Worm (Caenorhabditis elegans): ENCODE data around the gene C31H2.3.
A peak's percentile ranks its signal among the peaks of the same experiment; 100 is the strongest.

Gene C31H2.3

DNA sequence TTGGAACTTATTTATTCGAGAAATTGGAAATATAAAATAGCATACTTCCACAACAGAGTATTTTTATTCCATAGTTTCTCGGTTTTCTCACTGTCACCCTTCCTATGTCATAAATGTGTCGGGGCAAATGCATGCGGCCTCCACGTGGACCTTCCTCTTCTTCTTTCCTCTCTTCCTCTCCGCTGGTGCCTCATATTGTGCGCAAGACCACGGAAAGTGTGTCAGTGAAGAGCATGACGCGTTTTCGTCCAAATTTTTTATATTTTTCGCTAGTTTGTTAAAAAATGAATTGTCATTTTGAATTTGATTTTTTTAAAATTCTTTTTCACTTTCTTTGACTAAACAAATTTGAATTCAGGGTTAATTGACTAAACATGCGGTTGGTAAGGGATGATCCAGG lies 10.9 kb upstream of the C31H2.3 start, which contains the start of gene mans-3 (continued):
- TF ChIP-seq lin-15B (tag; optimal IDR thresholded peaks at IDR 0.05): peak; percentile 73
- TF ChIP-seq unc-62 (GFP tag; optimal IDR thresholded peaks at IDR 0.05): peak; percentile 58
- peak; percentile 62 for TF ChIP-seq ceh-28 (tag; optimal IDR thresholded peaks at IDR 0.05)
- TF ChIP-seq nhr-67 (tag; optimal IDR thresholded peaks at IDR 0.05): no peak
- TF ChIP-seq nhr-28 (tag; optimal IDR thresholded peaks at IDR 0.05): peak; percentile 51
- TF ChIP-seq sea-2 (GFP tag; optimal IDR thresholded peaks at IDR 0.05): no peak
- TF ChIP-seq ceh-82 (tag; optimal IDR thresholded peaks at IDR 0.05): peak; percentile 33
- TF ChIP-seq mml-1 (tag; optimal IDR thresholded peaks at IDR 0.05): peak; percentile 93
- peak; percentile 65 for TF ChIP-seq R02D3.7 (tag; optimal IDR thresholded peaks at IDR 0.05)
- TF ChIP-seq mdl-1 (tag; optimal IDR thresholded peaks at IDR 0.05): peak; percentile 91
- TF ChIP-seq hmg-11 (tag; optimal IDR thresholded peaks at IDR 0.05): peak; percentile 91
- TF ChIP-seq skn-1 (tag; optimal IDR thresholded peaks at IDR 0.05): peak; percentile 76

DNA sequence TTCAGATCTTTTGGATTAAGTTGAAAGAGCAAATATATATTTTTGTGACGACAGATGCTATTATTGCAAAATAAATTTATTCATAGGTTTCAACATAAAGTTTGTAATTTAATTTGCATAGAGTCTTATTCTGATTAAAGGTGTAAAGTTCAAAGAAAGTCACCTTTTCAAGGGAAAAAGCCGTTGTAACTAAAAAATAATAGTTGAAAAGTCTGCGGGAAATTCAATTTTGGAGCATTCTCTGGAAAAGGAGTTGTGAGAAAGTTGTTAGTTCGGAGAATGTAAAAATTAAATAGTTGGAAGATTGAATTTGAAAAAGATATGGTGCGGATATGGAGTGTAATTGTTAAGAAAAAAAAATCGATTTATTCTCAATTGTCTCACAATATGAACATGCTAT lies 9.9 kb upstream of the C31H2.3 start:
- no peak for TF ChIP-seq nhr-25 (tag; optimal IDR thresholded peaks at IDR 0.05)
- TF ChIP-seq ama-1 (optimal IDR thresholded peaks at IDR 0.05): no peak
- TF ChIP-seq nhr-43 (tag; optimal IDR thresholded peaks at IDR 0.05; ENCODE audit: poor library complexity, severe bottlenecking): no peak
- TF ChIP-seq nhr-11 (tag; optimal IDR thresholded peaks at IDR 0.05): no peak
- no peak for TF ChIP-seq jun-1 (tag; optimal IDR thresholded peaks at IDR 0.05)
- no peak for TF ChIP-seq daf-12 (tag; optimal IDR thresholded peaks at IDR 0.05)
- no peak for TF ChIP-seq nfya-1 (tag; optimal IDR thresholded peaks at IDR 0.05; ENCODE audit: insufficient read depth)
- TF ChIP-seq snpc-4 (tag; optimal IDR thresholded peaks at IDR 0.05): no peak
- no peak for TF ChIP-seq skn-1 (tag; optimal IDR thresholded peaks at IDR 0.05)
- no peak for TF ChIP-seq lsy-12 (tag; optimal IDR thresholded peaks at IDR 0.05)
- no peak for TF ChIP-seq elt-3 (tag; optimal IDR thresholded peaks at IDR 0.05)
- TF ChIP-seq ZK546.5 (tag; optimal IDR thresholded peaks at IDR 0.05): no peak
- TF ChIP-seq fkh-10 (GFP tag; optimal IDR thresholded peaks at IDR 0.05): no peak
- no peak for TF ChIP-seq mdl-1 (tag; optimal IDR thresholded peaks at IDR 0.05)
- TF ChIP-seq fkh-2 (tag; optimal IDR thresholded peaks at IDR 0.05): no peak
- no peak for TF ChIP-seq mml-1 (tag; optimal IDR thresholded peaks at IDR 0.05)
- TF ChIP-seq ceh-28 (tag; optimal IDR thresholded peaks at IDR 0.05): no peak
- no peak for TF ChIP-seq lin-39 (tag; optimal IDR thresholded peaks at IDR 0.05)
- no peak for TF ChIP-seq hmg-11 (tag; optimal IDR thresholded peaks at IDR 0.05)

DNA sequence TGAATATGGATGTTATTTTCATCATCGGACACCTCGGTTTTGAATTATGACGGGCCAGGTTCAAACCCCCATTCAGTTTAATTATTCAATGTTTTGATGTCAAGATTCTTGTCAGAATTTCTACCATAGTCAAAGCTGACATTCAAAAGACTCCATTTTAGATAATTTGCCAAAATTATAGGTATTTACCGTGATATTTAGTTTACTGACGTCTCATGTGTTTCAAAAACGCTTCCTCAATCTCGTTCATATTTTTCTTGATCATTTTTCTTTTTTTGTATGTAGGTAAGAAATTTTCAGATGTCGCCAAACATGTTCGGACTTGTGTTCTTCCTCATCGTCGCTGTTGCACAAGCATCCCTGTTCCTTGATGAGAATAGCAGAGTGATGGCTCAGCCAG lies 8.6 kb upstream of the C31H2.3 start, which contains the start of gene EGAP5.1:
Gene EGAP5.1 (plus strand): TSS at position 301 of the 400 bp plus-strand sequence.
- no peak for TF ChIP-seq lin-15B (tag; optimal IDR thresholded peaks at IDR 0.05)
- no peak for TF ChIP-seq nhr-43 (tag; optimal IDR thresholded peaks at IDR 0.05; ENCODE audit: poor library complexity, severe bottlenecking)
- no peak for TF ChIP-seq nhr-67 (tag; optimal IDR thresholded peaks at IDR 0.05)
- no peak for TF ChIP-seq skn-1 (tag; optimal IDR thresholded peaks at IDR 0.05)
- no peak for TF ChIP-seq sea-2 (GFP tag; optimal IDR thresholded peaks at IDR 0.05)
- TF ChIP-seq daf-12 (tag; optimal IDR thresholded peaks at IDR 0.05): no peak
- TF ChIP-seq nhr-76 (tag; optimal IDR thresholded peaks at IDR 0.05): no peak
- no peak for TF ChIP-seq eor-1 (tag; optimal IDR thresholded peaks at IDR 0.05)

ce11 chrX:5159645-5160044 lies 5.5 kb upstream of the C31H2.3 start, which contains the start of gene C31H2.4:
Gene C31H2.4, minus strand, starts transcription at chrX:5159663.
- peak; percentile 16 for TF ChIP-seq pqm-1 (tag; optimal IDR thresholded peaks at IDR 0.05)
- TF ChIP-seq pha-4 (tag; optimal IDR thresholded peaks at IDR 0.05): no peak
- TF ChIP-seq elt-2 (tag; optimal IDR thresholded peaks at IDR 0.05): peak; percentile 63

- no peak for TF ChIP-seq ceh-16 (tag; optimal IDR thresholded peaks at IDR 0.05)
- no peak for TF ChIP-seq elt-1 (tag; optimal IDR thresholded peaks at IDR 0.05)
- TF ChIP-seq fos-1 (tag; optimal IDR thresholded peaks at IDR 0.05): no peak
- TF ChIP-seq unc-39 (tag; optimal IDR thresholded peaks at IDR 0.05): no peak
- TF ChIP-seq tbx-2 (tag; optimal IDR thresholded peaks at IDR 0.05): no peak
- TF ChIP-seq pha-4 (tag; optimal IDR thresholded peaks at IDR 0.05): no peak
- no peak for TF ChIP-seq mdl-1 (tag; optimal IDR thresholded peaks at IDR 0.05)
Observed at ce11 chrX:5152931-5153330, 1.2 kb downstream of the C31H2.3 start.
